Worm (Caenorhabditis elegans): ENCODE data around the gene srh-258.

DNA sequence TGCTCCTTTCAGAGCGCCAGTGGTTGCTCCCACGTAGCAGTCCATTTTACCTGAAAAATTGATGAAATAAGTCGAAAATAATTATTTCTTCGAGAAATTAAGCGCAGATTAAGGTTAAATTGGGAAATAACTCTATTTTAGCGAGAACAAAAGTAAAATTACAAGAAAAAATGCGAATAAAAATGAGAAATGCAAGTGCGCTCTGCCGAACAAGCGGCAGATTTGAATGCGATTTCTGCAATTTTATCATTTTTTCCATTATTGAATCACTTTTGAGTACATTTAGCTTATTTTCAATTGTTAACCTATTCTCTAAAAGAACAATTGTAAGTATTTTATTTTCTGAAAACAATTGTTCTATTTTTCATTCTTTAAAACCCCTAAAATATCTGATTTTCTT is 10.1 kb upstream of the srh-258 start, which contains the start of gene T06E6.1:
- TF ChIP-seq cog-1 (tag; optimal IDR thresholded peaks at IDR 0.05) (no peak), flt-1 (GFP tag; IDR thresholded peaks at IDR 0.05) (no peak)
